Fruit fly (Drosophila melanogaster): Measurements from ENCODE around the gene CG13901.

CG13901 gene

dm6 chr3L:872389-872972 is 34.9 kb upstream of the CG13901 start (continued):
- TF ChIP-seq fu2 (GFP tag; optimal IDR thresholded peaks at IDR 0.05) (peak; percentile 44), CG8924 (tag; optimal IDR thresholded peaks at IDR 0.05) (peak; percentile 20), CG13775 (GFP tag; optimal IDR thresholded peaks at IDR 0.05) (peak; percentile 55), HLH4C (GFP tag; IDR thresholded peaks at IDR 0.05; ENCODE audit: partially characterized antibody) (peak; percentile 75), mirr (GFP tag; optimal IDR thresholded peaks at IDR 0.05) (no peak), Adf1 (GFP tag; IDR thresholded peaks at IDR 0.05) (no peak), Hey (tag; optimal IDR thresholded peaks at IDR 0.05) (no peak), CG8944 (GFP tag; optimal IDR thresholded peaks at IDR 0.05) (peak; percentile 59), CG14014 (GFP tag; IDR thresholded peaks at IDR 0.05) (no peak), ken (GFP tag; IDR thresholded peaks at IDR 0.05) (peak; percentile 64), CG17186 (GFP tag; optimal IDR thresholded peaks at IDR 0.05) (peak; percentile 59), CG15696 (tag; optimal IDR thresholded peaks at IDR 0.05) (peak; percentile 33), Poxn (GFP tag; IDR thresholded peaks at IDR 0.05) (no peak), bbx (GFP tag; IDR thresholded peaks at IDR 0.05; ENCODE audit: partially characterized antibody) (no peak; the same call in 1 of the 2 replicates), slbo (GFP tag; IDR thresholded peaks at IDR 0.05) (peak; percentile 61), Nf-YB (GFP tag; optimal IDR thresholded peaks at IDR 0.05) (no peak), run (tag; optimal IDR thresholded peaks at IDR 0.05) (no peak), fd3F (GFP tag; optimal IDR thresholded peaks at IDR 0.05) (no peak), CG2875 (GFP tag; optimal IDR thresholded peaks at IDR 0.05) (no peak), CG4360 (GFP tag; IDR thresholded peaks at IDR 0.05) (no peak), CG10267 (tag; optimal IDR thresholded peaks at IDR 0.05) (peak; percentile 9), Deaf1 (tag; optimal IDR thresholded peaks at IDR 0.05) (no peak), Dip3 (GFP tag; optimal IDR thresholded peaks at IDR 0.05) (peak; percentile 18), dysf (GFP tag; IDR thresholded peaks at IDR 0.05) (peak; percentile 55; the same call in 1 of the 3 replicates), CG8478 (optimal IDR thresholded peaks at IDR 0.05) (peak; percentile 85), CG15011 (GFP tag; optimal IDR thresholded peaks at IDR 0.05) (no peak), Bgb (GFP tag; IDR thresholded peaks at IDR 0.05; ENCODE audit: partially characterized antibody) (peak; percentile 71), Hmr (GFP tag; optimal IDR thresholded peaks at IDR 0.05) (peak; percentile 32), onecut (GFP tag; IDR thresholded peaks at IDR 0.05) (no peak), CG14441 (GFP tag; IDR thresholded peaks at IDR 0.05) (peak; percentile 30; the same call in 1 of the 2 replicates), bcd (GFP tag; optimal IDR thresholded peaks at IDR 0.05) (peak; percentile 24), CG3163 (GFP tag; optimal IDR thresholded peaks at IDR 0.05) (peak; percentile 24), CG17568 (GFP tag; optimal IDR thresholded peaks at IDR 0.05) (no peak), shn (GFP tag; optimal IDR thresholded peaks at IDR 0.05) (peak; percentile 63), CG14860 (GFP tag; IDR thresholded peaks at IDR 0.05; ENCODE audit: partially characterized antibody) (peak; percentile 80; the same call in 2 of the 3 replicates), CG9215 (GFP tag; IDR thresholded peaks at IDR 0.05) (peak; percentile 56), CG30403 (GFP tag; optimal IDR thresholded peaks at IDR 0.05) (peak; percentile 70), CG3407 (GFP tag; optimal IDR thresholded peaks at IDR 0.05) (no peak), Aef1 (GFP tag; IDR thresholded peaks at IDR 0.05) (no peak), pho (GFP tag; optimal IDR thresholded peaks at IDR 0.05) (peak; percentile 47), CG1647 (GFP tag; optimal IDR thresholded peaks at IDR 0.05) (no peak), Trl (optimal IDR thresholded peaks at IDR 0.05) (peak in 1 of 2 experiments; percentile 29), Trl (GFP tag; optimal IDR thresholded peaks at IDR 0.05) (peak; percentile 46), Lhr (GFP tag; optimal IDR thresholded peaks at IDR 0.05) (no peak), CG32767 (GFP tag; IDR thresholded peaks at IDR 0.05) (0 out of 2 replicates have a peak, but pooled peaks have one; percentile 34), HmgD (GFP tag; optimal IDR thresholded peaks at IDR 0.05) (peak; percentile 67), CG11695 (GFP tag; IDR thresholded peaks at IDR 0.05) (no peak), CG12769 (tag; optimal IDR thresholded peaks at IDR 0.05) (peak; percentile 27), CG4282 (GFP tag; optimal IDR thresholded peaks at IDR 0.05) (no peak), gce (GFP tag; IDR thresholded peaks at IDR 0.05) (no peak), CG12744 (GFP tag; optimal IDR thresholded peaks at IDR 0.05) (no peak)

Measured in whole organism, embryonic.